Fruit fly (Drosophila melanogaster) whole organism, embryonic: Measurements from ENCODE around the gene Sfp26Ad.

ENCODE experiments used
- C15 ChIP-seq: fragments of 200-800 bp; sonication (Bioruptor generic); IDR thresholded peaks from 3 replicates; pipeline ENCODE4 v1.3.6; 2022; ENCODE audit warnings: missing biosample characterization, missing genetic modification characterization
- CG11695 ChIP-seq: fragments of 200-800 bp; sonication (Bioruptor generic); IDR thresholded peaks from 3 replicates; pipeline ENCODE4 v1.3.6; 2022; ENCODE audit warnings: missing biosample characterization, missing genetic modification characterization
- CG11723 ChIP-seq: fragments of 200-800 bp; sonication (Bioruptor generic); optimal IDR thresholded peaks from 2 replicates; lab custom pipeline; 2017; ENCODE audit warnings: missing biosample characterization, mild to moderate bottlenecking, missing genetic modification characterization
- CG12942 ChIP-seq: fragments of 200-800 bp; sonication (Bioruptor generic); optimal IDR thresholded peaks from 3 replicates; lab custom pipeline; 2016; ENCODE audit warnings: missing biosample characterization, missing genetic modification characterization
- CG13424 ChIP-seq: fragments of 200-800 bp; sonication (Bioruptor generic); optimal IDR thresholded peaks from 2 replicates; lab custom pipeline; 2019; ENCODE audit warnings: missing biosample characterization, mild to moderate bottlenecking, missing genetic modification characterization, moderate library complexity
- CG14441 ChIP-seq: fragments of 200-800 bp; sonication (Bioruptor generic); IDR thresholded peaks from 2 replicates; pipeline ENCODE4 v1.3.6; 2022; ENCODE audit warnings: missing biosample characterization, missing genetic modification characterization
- CG14667 ChIP-seq: fragments of 200-800 bp; sonication (Bioruptor generic); IDR thresholded peaks from 2 replicates; pipeline ENCODE4 v1.3.6; 2022; ENCODE audit warnings: missing biosample characterization, missing genetic modification characterization
- CG15073 ChIP-seq: fragments of 200-800 bp; sonication (Bioruptor generic); optimal IDR thresholded peaks from 2 replicates; lab custom pipeline; 2016; ENCODE audit warnings: missing biosample characterization, missing genetic modification characterization
- CG17359 ChIP-seq: fragments of 200-800 bp; sonication (Bioruptor generic); optimal IDR thresholded peaks from 3 replicates; lab custom pipeline; 2018; ENCODE audit warnings: missing biosample characterization, mild to moderate bottlenecking, missing genetic modification characterization, moderate library complexity
- CG31388 ChIP-seq: fragments of 200-800 bp; sonication (Bioruptor generic); optimal IDR thresholded peaks from 2 replicates; lab custom pipeline; 2016; ENCODE audit warnings: missing biosample characterization, missing genetic modification characterization
- CG32532 ChIP-seq: fragments of 200-800 bp; sonication (Bioruptor generic); IDR thresholded peaks from 2 replicates; pipeline ENCODE4 v1.3.6; 2022; ENCODE audit warnings: missing biosample characterization, missing genetic modification characterization
- CG32772 ChIP-seq: fragments of 200-800 bp; sonication (Bioruptor generic); IDR thresholded peaks from 2 replicates; pipeline ENCODE4 v1.3.6; 2022; ENCODE audit warnings: missing biosample characterization, missing genetic modification characterization
- CG6854 ChIP-seq: fragments of 200-800 bp; sonication (Bioruptor generic); optimal IDR thresholded peaks from 3 replicates; lab custom pipeline; 2017; ENCODE audit warnings: missing biosample characterization, mild to moderate bottlenecking, missing genetic modification characterization
- CG7271 ChIP-seq: fragments of 200-800 bp; sonication (Bioruptor generic); optimal IDR thresholded peaks from 2 replicates; lab custom pipeline; 2018; ENCODE audit warnings: missing biosample characterization, mild to moderate bottlenecking, missing genetic modification characterization, moderate library complexity
- CG7372 ChIP-seq: fragments of 200-800 bp; sonication (Bioruptor generic); IDR thresholded peaks from 2 replicates; pipeline ENCODE4 v1.3.6; 2022; ENCODE audit warnings: missing biosample characterization, missing genetic modification characterization
- CG7839 ChIP-seq: fragments of 200-800 bp; sonication (Bioruptor generic); optimal IDR thresholded peaks from 3 replicates; lab custom pipeline; 2018; ENCODE audit warnings: missing biosample characterization, mild to moderate bottlenecking, missing genetic modification characterization, moderate library complexity
- CG9215 ChIP-seq: fragments of 200-800 bp; sonication (Bioruptor generic); IDR thresholded peaks from 2 replicates; pipeline ENCODE4 v1.3.6; 2022; ENCODE audit warnings: missing biosample characterization, missing genetic modification characterization
- CG9609 ChIP-seq: fragments of 200-800 bp; sonication (Bioruptor generic); optimal IDR thresholded peaks from 3 replicates; lab custom pipeline; 2016; ENCODE audit warnings: missing biosample characterization, missing genetic modification characterization
- Deaf1 ChIP-seq: fragments of 200-800 bp; optimal IDR thresholded peaks from 3 replicates; lab custom pipeline; 2019; ENCODE audit warnings: missing biosample characterization, mild to moderate bottlenecking, missing genetic modification characterization, moderate library complexity
- Dek ChIP-seq: fragments of 200-800 bp; sonication (Bioruptor generic); optimal IDR thresholded peaks from 3 replicates; lab custom pipeline; 2019; ENCODE audit warnings: missing biosample characterization, mild to moderate bottlenecking, missing genetic modification characterization, moderate library complexity
- Dip3 ChIP-seq: fragments of 200-800 bp; sonication (Bioruptor generic); optimal IDR thresholded peaks from 3 replicates; lab custom pipeline; 2016; ENCODE audit warnings: missing biosample characterization, missing genetic modification characterization
- Dp ChIP-seq: fragments of 200-800 bp; sonication (Bioruptor generic); optimal IDR thresholded peaks from 2 replicates; lab custom pipeline; 2018; ENCODE audit warnings: missing biosample characterization, mild to moderate bottlenecking, missing genetic modification characterization, moderate library complexity
- Fer1 ChIP-seq: fragments of 200-800 bp; sonication (Bioruptor generic); optimal IDR thresholded peaks from 2 replicates; lab custom pipeline; 2017; ENCODE audit warnings: missing biosample characterization, mild to moderate bottlenecking, missing genetic modification characterization
- HLH4C ChIP-seq: fragments of 200-800 bp; sonication (Bioruptor generic); IDR thresholded peaks from 3 replicates; pipeline ENCODE4 v1.3.6; 2022; ENCODE audit warnings: missing biosample characterization, missing genetic modification characterization; ENCODE audit not compliant: partially characterized antibody
- Hand ChIP-seq: fragments of 200-800 bp; sonication (Bioruptor generic); optimal IDR thresholded peaks from 2 replicates; lab custom pipeline; 2017; ENCODE audit warnings: mild to moderate bottlenecking, missing biosample characterization, missing genetic modification reagents, missing genetic modification characterization
- Hmx ChIP-seq: fragments of 200-800 bp; sonication (Bioruptor generic); optimal IDR thresholded peaks from 2 replicates; lab custom pipeline; 2016; ENCODE audit warnings: missing biosample characterization, missing genetic modification characterization
- Kr ChIP-seq: fragments of 200-800 bp; sonication (Bioruptor generic); optimal IDR thresholded peaks from 2 replicates; lab custom pipeline; 2017; ENCODE audit warnings: missing biosample characterization, mild to moderate bottlenecking, missing genetic modification characterization
- Optix ChIP-seq: fragments of 200-800 bp; sonication (Bioruptor generic); IDR thresholded peaks from 3 replicates; pipeline ENCODE4 v1.3.6; 2022; ENCODE audit warnings: missing biosample characterization, missing genetic modification characterization
- TFAM ChIP-seq: fragments of 200-800 bp; sonication (Bioruptor generic); optimal IDR thresholded peaks from 2 replicates; lab custom pipeline; 2017; ENCODE audit warnings: missing biosample characterization, missing genetic modification characterization, inconsistent platforms
- Usf ChIP-seq: fragments of 200-800 bp; sonication (Bioruptor generic); optimal IDR thresholded peaks from 2 replicates; lab custom pipeline; 2017; ENCODE audit warnings: missing genotype, missing biosample characterization, missing genetic modification characterization
- ab ChIP-seq: fragments of 200-800 bp; sonication (Bioruptor generic); optimal IDR thresholded peaks from 2 replicates; lab custom pipeline; 2016; ENCODE audit warnings: missing biosample characterization, missing genetic modification characterization
- az2 ChIP-seq: fragments of 200-800 bp; sonication (Bioruptor generic); optimal IDR thresholded peaks from 3 replicates; lab custom pipeline; 2016; ENCODE audit warnings: missing biosample characterization, missing genetic modification characterization
- cwo ChIP-seq: fragments of 200-800 bp; sonication (Bioruptor generic); optimal IDR thresholded peaks from 3 replicates; lab custom pipeline; 2017; ENCODE audit warnings: missing biosample characterization, missing genetic modification characterization, mild to moderate bottlenecking, moderate library complexity, missing genetic modification reagents
- disco-r ChIP-seq: fragments of 200-800 bp; sonication (Bioruptor generic); optimal IDR thresholded peaks from 2 replicates; lab custom pipeline; 2016; ENCODE audit warnings: missing biosample characterization, missing genetic modification characterization
- eve ChIP-seq, 2 experiments: fragments of >200 bp; optimal IDR thresholded peaks; 2 replicates each; lab custom pipeline; 2017; ENCODE audit warnings: missing biosample characterization in 2 of 2, missing genetic modification characterization in 2 of 2
- eyg ChIP-seq: fragments of 200-800 bp; sonication (Bioruptor generic); optimal IDR thresholded peaks from 3 replicates; lab custom pipeline; 2016; ENCODE audit warnings: missing biosample characterization, missing genetic modification characterization
- fd96Cb ChIP-seq: fragments of 200-800 bp; sonication (Bioruptor generic); optimal IDR thresholded peaks from 2 replicates; lab custom pipeline; 2018; ENCODE audit warnings: missing biosample characterization, mild to moderate bottlenecking, missing genetic modification characterization, moderate library complexity
- h ChIP-seq: fragments of >200 bp; optimal IDR thresholded peaks from 2 replicates; lab custom pipeline; 2017
- hbn ChIP-seq: fragments of 200-800 bp; sonication (Bioruptor generic); IDR thresholded peaks from 2 replicates; pipeline ENCODE4 v1.3.6; 2022; ENCODE audit warnings: missing biosample characterization, missing genetic modification characterization; ENCODE audit not compliant: partially characterized antibody
- kah ChIP-seq: fragments of 200-800 bp; sonication (Bioruptor generic); optimal IDR thresholded peaks from 2 replicates; lab custom pipeline; 2018; ENCODE audit warnings: missing biosample characterization, mild to moderate bottlenecking, missing genetic modification characterization
- ken ChIP-seq: fragments of 200-800 bp; sonication (Bioruptor generic); IDR thresholded peaks from 3 replicates; pipeline ENCODE4 v1.3.6; 2022; ENCODE audit warnings: missing biosample characterization, missing genetic modification characterization
- lab ChIP-seq: fragments of 200-800 bp; sonication (Bioruptor generic); optimal IDR thresholded peaks from 3 replicates; lab custom pipeline; 2017; ENCODE audit warnings: missing biosample characterization, missing genetic modification characterization, mild to moderate bottlenecking, moderate library complexity, missing genetic modification reagents
- lbe ChIP-seq: fragments of 200-800 bp; sonication (Bioruptor generic); optimal IDR thresholded peaks from 2 replicates; lab custom pipeline; 2016; ENCODE audit warnings: missing biosample characterization, mild to moderate bottlenecking, missing genetic modification characterization
- maf-S ChIP-seq: fragments of 200-800 bp; sonication (Bioruptor generic); optimal IDR thresholded peaks from 2 replicates; lab custom pipeline; 2016; ENCODE audit warnings: missing biosample characterization, missing genetic modification characterization
- peb ChIP-seq: fragments of 200-800 bp; sonication (Bioruptor generic); IDR thresholded peaks from 2 replicates; pipeline ENCODE4 v1.3.6; 2022; ENCODE audit warnings: missing biosample characterization, missing genetic modification characterization
- pita ChIP-seq: fragments of 200-800 bp; sonication (Bioruptor generic); optimal IDR thresholded peaks from 2 replicates; lab custom pipeline; 2017; ENCODE audit warnings: missing biosample characterization, mild to moderate bottlenecking, missing genetic modification characterization
- repo ChIP-seq: fragments of 200-800 bp; sonication (Bioruptor generic); optimal IDR thresholded peaks from 2 replicates; lab custom pipeline; 2016; ENCODE audit warnings: missing biosample characterization, missing genetic modification characterization
- salm ChIP-seq: fragments of 200-800 bp; sonication (Bioruptor generic); optimal IDR thresholded peaks from 2 replicates; lab custom pipeline; 2018; ENCODE audit warnings: missing biosample characterization, mild to moderate bottlenecking, missing genetic modification characterization
- so ChIP-seq: fragments of 200-800 bp; sonication (Bioruptor generic); IDR thresholded peaks from 3 replicates; pipeline ENCODE4 v1.3.6; 2022; ENCODE audit warnings: missing biosample characterization, missing genetic modification characterization
- tgo ChIP-seq: fragments of 200-800 bp; sonication (Bioruptor generic); IDR thresholded peaks from 3 replicates; pipeline ENCODE4 v1.3.6; 2022; ENCODE audit warnings: missing biosample characterization, missing genetic modification characterization
- tin ChIP-seq: fragments of 200-800 bp; sonication (Bioruptor generic); optimal IDR thresholded peaks from 3 replicates; lab custom pipeline; 2016; ENCODE audit warnings: missing biosample characterization, missing genetic modification characterization
- unc-4 ChIP-seq: fragments of 200-800 bp; sonication (Bioruptor generic); IDR thresholded peaks from 2 replicates; pipeline ENCODE4 v1.3.6; 2022; ENCODE audit warnings: missing biosample characterization, missing genetic modification characterization; ENCODE audit not compliant: partially characterized antibody

Gene Sfp26Ad

DNA sequence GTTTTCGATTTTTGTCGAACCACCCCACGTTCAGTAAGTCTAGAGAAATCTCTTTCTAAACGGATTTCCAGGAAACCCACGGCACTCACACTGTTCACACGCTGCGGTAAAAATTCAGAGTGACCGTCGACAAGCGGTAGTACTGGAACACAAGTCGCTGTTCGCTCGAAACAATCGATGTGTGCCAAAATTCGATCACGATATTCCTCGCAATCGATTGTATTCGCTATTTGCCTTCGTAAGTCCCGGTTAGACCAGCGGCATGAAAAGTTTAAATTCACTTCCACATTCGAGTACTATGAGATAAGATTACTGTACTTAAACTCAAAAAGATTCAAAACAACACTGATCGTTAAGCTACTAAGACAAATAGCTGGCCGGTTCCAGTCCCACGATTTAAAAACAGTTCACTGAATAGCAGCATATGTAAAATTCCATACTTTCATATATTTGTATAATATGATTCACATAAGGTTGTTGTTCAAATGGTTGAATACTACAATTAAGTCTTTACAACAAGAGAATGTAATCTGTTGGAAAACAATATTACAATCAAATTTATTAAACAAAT, 37.8 kb upstream of the Sfp26Ad start, which contains the start of gene chic (continued):
- TF ChIP-seq CG14441 (GFP tag; lab: Robert Waterston, UW) (no peak), fd96Cb (tag; lab: Kevin White, UChicago) (no peak), CG9215 (GFP tag; lab: Robert Waterston, UW) (no peak), CG17359 (tag; lab: Kevin White, UChicago) (no peak), CG11723 (GFP tag; lab: Kevin White, UChicago) (no peak), CG12942 (GFP tag; lab: Kevin White, UChicago) (no peak), Dp (GFP tag; lab: Kevin White, UChicago) (peak; percentile 45), ab (GFP tag; lab: Kevin White, UChicago) (no peak), lab (peak; percentile 23), TFAM (GFP tag; lab: Kevin White, UChicago) (no peak), hbn (GFP tag; lab: Robert Waterston, UW) (no peak), Deaf1 (tag; lab: Kevin White, UChicago) (no peak), CG9609 (GFP tag; lab: Kevin White, UChicago) (no peak), CG15073 (GFP tag; lab: Kevin White, UChicago) (no peak), CG13424 (tag; lab: Kevin White, UChicago) (peak; percentile 37), HLH4C (no peak), tgo (GFP tag; lab: Robert Waterston, UW) (no peak), CG7372 (GFP tag; lab: Robert Waterston, UW) (no peak), Dek (no peak), Fer1 (peak; percentile 22), Hmx (GFP tag; lab: Kevin White, UChicago) (no peak), az2 (GFP tag; lab: Kevin White, UChicago) (no peak), CG32772 (GFP tag; lab: Robert Waterston, UW) (no peak), CG31388 (GFP tag; lab: Kevin White, UChicago) (no peak), kah (GFP tag; lab: Kevin White, UChicago) (no peak), Optix (no peak), salm (no peak), h (lab: Kevin White, UChicago) (no peak), lbe (no peak), CG32532 (GFP tag; lab: Robert Waterston, UW) (no peak), CG11695 (no peak), CG14667 (GFP tag; lab: Robert Waterston, UW) (no peak), Hand (GFP tag; lab: Kevin White, UChicago) (peak; percentile 18), pita (no peak), disco-r (no peak), CG7839 (tag; lab: Kevin White, UChicago) (peak; percentile 7), Kr (no peak), CG6854 (no peak), CG7271 (tag; lab: Kevin White, UChicago) (no peak), Usf (GFP tag; lab: Kevin White, UChicago) (no peak), unc-4 (no peak), Dip3 (GFP tag; lab: Kevin White, UChicago) (no peak), repo (GFP tag; lab: Kevin White, UChicago) (peak; percentile 2), tin (GFP tag; lab: Kevin White, UChicago) (no peak), cwo (GFP tag; lab: Kevin White, UChicago) (no peak), so (GFP tag; lab: Robert Waterston, UW) (no peak), peb (GFP tag; lab: Robert Waterston, UW) (no peak), C15 (GFP tag; lab: Robert Waterston, UW) (no peak), ken (GFP tag; lab: Robert Waterston, UW) (no peak), eyg (GFP tag; lab: Kevin White, UChicago) (no peak), eve (GFP tag; optimal IDR thresholded peaks at IDR 0.05; lab: Kevin White, UChicago) (no peak), maf-S (GFP tag; lab: Kevin White, UChicago) (no peak)
